Worm (Caenorhabditis elegans) whole organism, L2 larva: Measurements from ENCODE around the gene tag-278.

Source experiments
- C34F6.9 ChIP-seq: fragments of 150-350 bp; optimal IDR thresholded peaks from 2 replicates; lab custom pipeline; 2014; ENCODE audit warnings: missing biosample characterization, missing genetic modification characterization
- F13H6.1 ChIP-seq: sonication (generic microtip); optimal IDR thresholded peaks from 2 replicates; lab custom pipeline; 2016; ENCODE audit warnings: missing genetic modification characterization, missing compliant biosample characterization
- aly-2 ChIP-seq: fragments of 150-350 bp; optimal IDR thresholded peaks from 2 replicates; lab custom pipeline; 2014; ENCODE audit warnings: missing biosample characterization, missing genetic modification characterization
- blmp-1 ChIP-seq: sonication (generic microtip); optimal IDR thresholded peaks from 2 replicates; lab custom pipeline; 2017; ENCODE audit warnings: missing genetic modification characterization, mild to moderate bottlenecking, missing compliant biosample characterization, antibody characterized with exemption, moderate library complexity; ENCODE audit not compliant: insufficient read depth
- ceh-16 ChIP-seq: fragments of 150-350 bp; optimal IDR thresholded peaks from 2 replicates; lab custom pipeline; 2014; ENCODE audit warnings: missing biosample characterization, missing genetic modification characterization
- ceh-82 ChIP-seq: fragments of 150-350 bp; optimal IDR thresholded peaks from 2 replicates; lab custom pipeline; 2014; ENCODE audit warnings: missing biosample characterization, missing genetic modification characterization
- crh-2 ChIP-seq: sonication (generic microtip); optimal IDR thresholded peaks from 2 replicates; lab custom pipeline; 2017; ENCODE audit warnings: missing biosample characterization, missing genetic modification characterization
- dmd-4 ChIP-seq: sonication (generic microtip); optimal IDR thresholded peaks from 2 replicates; lab custom pipeline; 2017; ENCODE audit warnings: missing biosample characterization, missing genetic modification characterization
- elt-1 ChIP-seq: fragments of 150-350 bp; optimal IDR thresholded peaks from 2 replicates; lab custom pipeline; 2014; ENCODE audit warnings: missing biosample characterization, missing genetic modification characterization
- elt-3 ChIP-seq: sonication (generic microtip); optimal IDR thresholded peaks from 2 replicates; lab custom pipeline; 2017; ENCODE audit warnings: missing biosample characterization, missing genetic modification characterization
- fos-1 ChIP-seq: fragments of 150-350 bp; optimal IDR thresholded peaks from 2 replicates; lab custom pipeline; 2014; ENCODE audit warnings: missing biosample characterization, missing genetic modification characterization
- gmeb-1 ChIP-seq: fragments of 150-350 bp; optimal IDR thresholded peaks from 2 replicates; lab custom pipeline; 2014; ENCODE audit warnings: missing biosample characterization, missing genetic modification characterization
- lin-11 ChIP-seq: fragments of 150-350 bp; sonication (generic microtip); optimal IDR thresholded peaks from 2 replicates; lab custom pipeline; 2014; ENCODE audit warnings: missing biosample characterization, missing genetic modification characterization, inconsistent platforms, mixed read lengths
- lin-13 ChIP-seq: fragments of 150-350 bp; optimal IDR thresholded peaks from 2 replicates; lab custom pipeline; 2014; ENCODE audit warnings: missing biosample characterization, missing genetic modification reagents, missing genetic modification characterization
- lin-39 ChIP-seq: fragments of 150-350 bp; optimal IDR thresholded peaks from 2 replicates; lab custom pipeline; 2014; ENCODE audit warnings: missing biosample characterization, missing genetic modification reagents, missing genetic modification characterization
- lsy-2 ChIP-seq, 2 experiments: fragments of 150-350 bp in 1 of 2; sonication (generic microtip) in 1 of 2; optimal IDR thresholded peaks; 2 replicates each; lab custom pipeline; 2014 to 2017; ENCODE audit warnings: missing biosample characterization in 2 of 2, missing genetic modification characterization in 2 of 2
- mab-5 ChIP-seq: fragments of 150-350 bp; optimal IDR thresholded peaks from 2 replicates; lab custom pipeline; 2014; ENCODE audit warnings: missing biosample characterization, missing genetic modification characterization
- mbf-1 ChIP-seq: sonication (generic microtip); optimal IDR thresholded peaks from 2 replicates; lab custom pipeline; 2017; ENCODE audit warnings: missing biosample characterization, missing genetic modification characterization
- mdl-1 ChIP-seq, 2 experiments: fragments of 150-350 bp in 1 of 2; sonication (generic microtip) in 1 of 2; optimal IDR thresholded peaks; 2 replicates each; lab custom pipeline; 2017; ENCODE audit warnings: missing biosample characterization in 2 of 2, missing genetic modification characterization in 2 of 2
- nhr-12 ChIP-seq: fragments of 150-350 bp; optimal IDR thresholded peaks from 2 replicates; lab custom pipeline; 2014; ENCODE audit warnings: missing biosample characterization, missing genetic modification characterization
- nhr-129 ChIP-seq: fragments of 150-350 bp; optimal IDR thresholded peaks from 2 replicates; lab custom pipeline; 2014; ENCODE audit warnings: missing biosample characterization, missing genetic modification characterization
- nhr-21 ChIP-seq: fragments of 150-350 bp; optimal IDR thresholded peaks from 2 replicates; lab custom pipeline; 2014; ENCODE audit warnings: missing biosample characterization, missing genetic modification characterization
- nhr-23 ChIP-seq: fragments of 150-350 bp; optimal IDR thresholded peaks from 2 replicates; lab custom pipeline; 2014; ENCODE audit warnings: missing biosample characterization, missing genetic modification reagents, missing genetic modification characterization
- nhr-237 ChIP-seq: fragments of 150-350 bp; optimal IDR thresholded peaks from 2 replicates; lab custom pipeline; 2014; ENCODE audit warnings: missing biosample characterization, missing genetic modification characterization
- nhr-25 ChIP-seq: fragments of 150-350 bp; sonication (generic microtip); optimal IDR thresholded peaks from 3 replicates; lab custom pipeline; 2014; ENCODE audit warnings: missing biosample characterization, missing genetic modification characterization
- skn-1 ChIP-seq: sonication (generic microtip); optimal IDR thresholded peaks from 2 replicates; lab custom pipeline; 2017; ENCODE audit warnings: missing biosample characterization, missing genetic modification characterization
- sma-3 ChIP-seq: sonication (generic microtip); optimal IDR thresholded peaks from 2 replicates; lab custom pipeline; 2016; ENCODE audit warnings: missing genetic modification reagents, missing genetic modification characterization, missing compliant biosample characterization
- sma-9 ChIP-seq, 2 experiments: fragments of 150-350 bp in 1 of 2; sonication (generic microtip) in 1 of 2; optimal IDR thresholded peaks; 2 replicates each; lab custom pipeline; 2014 to 2016; ENCODE audit warnings: missing genetic modification characterization in 2 of 2, mild to moderate bottlenecking in 1 of 2, missing biosample characterization in 1 of 2, missing compliant biosample characterization in 1 of 2, missing genetic modification reagents in 1 of 2, moderate library complexity in 1 of 2
- unc-39 ChIP-seq: fragments of 150-350 bp; optimal IDR thresholded peaks from 2 replicates; lab custom pipeline; 2014; ENCODE audit warnings: missing biosample characterization, missing genetic modification characterization
- unc-55 ChIP-seq: fragments of 150-350 bp; sonication (generic microtip); optimal IDR thresholded peaks from 3 replicates; lab custom pipeline; 2014; ENCODE audit warnings: missing biosample characterization, missing genetic modification reagents, missing genetic modification characterization
- unc-62 ChIP-seq: fragments of 150-350 bp; optimal IDR thresholded peaks from 2 replicates; lab custom pipeline; 2014; ENCODE audit warnings: missing biosample characterization, missing genetic modification reagents, missing genetic modification characterization
- zag-1 ChIP-seq: fragments of 150-350 bp; optimal IDR thresholded peaks from 2 replicates; lab custom pipeline; 2014; ENCODE audit warnings: missing biosample characterization, missing genetic modification characterization

The tag-278 gene

ce11 chrX:3655972-3656371 lies 33.0 kb downstream of the tag-278 start, which contains the start of gene R11G1.7:
Gene R11G1.7, plus strand, starts transcription at chrX:3656272.
- TF ChIP-seq mdl-1 (tag; optimal IDR thresholded peaks at IDR 0.05; lab: Kevin White, UChicago) (no peak), crh-2 (tag; lab: Kevin White, UChicago) (no peak), ceh-16 (no peak), lin-39 (tag; lab: Kevin White, UChicago) (no peak), sma-3 (no peak), nhr-237 (tag; lab: Kevin White, UChicago) (no peak), mbf-1 (tag; lab: Kevin White, UChicago) (no peak), lin-11 (tag; lab: Kevin White, UChicago) (no peak), lsy-2 (tag; optimal IDR thresholded peaks at IDR 0.05; lab: Kevin White, UChicago) (no peak), unc-62 (no peak), aly-2 (tag; lab: Kevin White, UChicago) (no peak), unc-55 (GFP tag; lab: Kevin White, UChicago) (no peak), ceh-82 (tag; lab: Kevin White, UChicago) (no peak), elt-3 (tag; lab: Kevin White, UChicago) (no peak), blmp-1 (tag; lab: Kevin White, UChicago) (no peak), F13H6.1 (tag; lab: Kevin White, UChicago) (no peak), zag-1 (tag; lab: Kevin White, UChicago) (no peak), nhr-25 (tag; lab: Kevin White, UChicago) (no peak), unc-39 (tag; lab: Kevin White, UChicago) (no peak), mab-5 (tag; lab: Kevin White, UChicago) (no peak)

ce11 chrX:3654623-3655022 lies 34.4 kb downstream of the tag-278 start, which contains the start of gene R11G1.11:
Gene R11G1.11, plus strand, starts transcription at chrX:3654923.
- TF ChIP-seq nhr-23 (tag; lab: Kevin White, UChicago) (no peak), fos-1 (tag; lab: Kevin White, UChicago) (no peak), blmp-1 (tag; lab: Kevin White, UChicago) (no peak), crh-2 (tag; lab: Kevin White, UChicago) (no peak), unc-55 (GFP tag; lab: Kevin White, UChicago) (no peak), nhr-129 (tag; lab: Kevin White, UChicago) (no peak), gmeb-1 (tag; lab: Kevin White, UChicago) (no peak), dmd-4 (tag; lab: Kevin White, UChicago) (no peak), F13H6.1 (tag; lab: Kevin White, UChicago) (no peak)

ce11 chrX:3650100-3650809 lies 38.8 kb downstream of the tag-278 start, which contains the start of the genes sax-1 and R11G1.2:
Gene sax-1, minus strand, starts transcription at chrX:3650150.
Gene R11G1.2, plus strand, starts transcription at chrX:3650614.
- TF ChIP-seq C34F6.9 (tag; lab: Kevin White, UChicago) (peak; percentile 74), unc-62 (no peak), lsy-2 (tag; optimal IDR thresholded peaks at IDR 0.05; lab: Kevin White, UChicago) (peak; percentile 5 to 66), nhr-237 (tag; lab: Kevin White, UChicago) (no peak), dmd-4 (tag; lab: Kevin White, UChicago) (no peak), gmeb-1 (tag; lab: Kevin White, UChicago) (peak; percentile 19), crh-2 (tag; lab: Kevin White, UChicago) (peak; percentile 60), blmp-1 (tag; lab: Kevin White, UChicago) (peak; percentile 34), nhr-25 (tag; lab: Kevin White, UChicago) (peak; percentile 57), elt-1 (tag; lab: Kevin White, UChicago) (no peak), fos-1 (tag; lab: Kevin White, UChicago) (peak; percentile 17), sma-9 (GFP tag; optimal IDR thresholded peaks at IDR 0.05; lab: Kevin White, UChicago) (peak; percentile 20), sma-9 (tag; optimal IDR thresholded peaks at IDR 0.05; lab: Kevin White, UChicago) (no peak), nhr-21 (tag; lab: Kevin White, UChicago) (peak; percentile 26), nhr-12 (no peak), F13H6.1 (tag; lab: Kevin White, UChicago) (peak; percentile 32), mdl-1 (tag; optimal IDR thresholded peaks at IDR 0.05; lab: Kevin White, UChicago) (peak; percentile 37 to 88), sma-3 (peak; percentile 30), skn-1 (tag; lab: Kevin White, UChicago) (no peak), unc-55 (GFP tag; lab: Kevin White, UChicago) (peak; percentile 61), lin-11 (tag; lab: Kevin White, UChicago) (peak; percentile 39), lin-13 (GFP tag; lab: Kevin White, UChicago) (peak; percentile 16), nhr-129 (tag; lab: Kevin White, UChicago) (peak; percentile 64)
